Fruit fly (Drosophila melanogaster): ENCODE measurements around the gene CG14969.

Gene CG14969

dm6 chr3L:3381869-3382488 is 47.2 kb upstream of the CG14969 start (continued):
- no peak for TF ChIP-seq Sry-δ (GFP tag; optimal IDR thresholded peaks at IDR 0.05)
- peak; percentile 69 for TF ChIP-seq CG11695 (GFP tag; IDR thresholded peaks at IDR 0.05)
- TF ChIP-seq bsh (GFP tag; optimal IDR thresholded peaks at IDR 0.05), result peak in 1 of 2 experiments; percentile 48
- no peak for TF ChIP-seq CG8089 (GFP tag; optimal IDR thresholded peaks at IDR 0.05)
- TF ChIP-seq CG7839 (tag; optimal IDR thresholded peaks at IDR 0.05), result peak; percentile 49
- no peak for TF ChIP-seq CG4424 (GFP tag; optimal IDR thresholded peaks at IDR 0.05)
- no peak for TF ChIP-seq hkb (optimal IDR thresholded peaks at IDR 0.05)
- TF ChIP-seq hkb (GFP tag; IDR thresholded peaks at IDR 0.05), result peak; percentile 52
- TF ChIP-seq CG13296 (GFP tag; optimal IDR thresholded peaks at IDR 0.05), result peak; percentile 27
- peak; percentile 17 for TF ChIP-seq phol (tag; optimal IDR thresholded peaks at IDR 0.05)
- TF ChIP-seq br (optimal IDR thresholded peaks at IDR 0.05), result no peak
- peak; percentile 43; the same call in 1 of the 2 replicates for TF ChIP-seq stc (GFP tag; IDR thresholded peaks at IDR 0.05)
- TF ChIP-seq CG43689 (GFP tag; IDR thresholded peaks at IDR 0.05), result peak; percentile 31; the same call in 1 of the 2 replicates
- TF ChIP-seq CG15696 (tag; optimal IDR thresholded peaks at IDR 0.05), result no peak
- no peak for TF ChIP-seq Antp (GFP tag; optimal IDR thresholded peaks at IDR 0.05)
- TF ChIP-seq pan (optimal IDR thresholded peaks at IDR 0.05), result no peak
- peak in 1 of 2 experiments; percentile 66 for TF ChIP-seq pan (GFP tag; optimal IDR thresholded peaks at IDR 0.05 in 1 of 2, IDR thresholded peaks at IDR 0.05 in 1 of 2)
- no peak for TF ChIP-seq Tbp (GFP tag; optimal IDR thresholded peaks at IDR 0.05)
- TF ChIP-seq sob (GFP tag; IDR thresholded peaks at IDR 0.05), result peak; percentile 59; the same call in 1 of the 2 replicates
- TF ChIP-seq nerfin-1 (tag; optimal IDR thresholded peaks at IDR 0.05), result no peak
- TF ChIP-seq CG5180 (GFP tag; optimal IDR thresholded peaks at IDR 0.05), result no peak
- TF ChIP-seq CG11093 (GFP tag; IDR thresholded peaks at IDR 0.05), result 0 out of 3 replicates have a peak, but pooled peaks have one; percentile 16
- no peak for TF ChIP-seq crp (GFP tag; optimal IDR thresholded peaks at IDR 0.05)
- peak; percentile 26 for TF ChIP-seq caup (GFP tag; optimal IDR thresholded peaks at IDR 0.05; ENCODE audit: severe bottlenecking)
- TF ChIP-seq bbx (GFP tag; IDR thresholded peaks at IDR 0.05; ENCODE audit: partially characterized antibody), result no peak
- peak; percentile 75 for TF ChIP-seq al (GFP tag; IDR thresholded peaks at IDR 0.05)
- TF ChIP-seq MTF-1 (GFP tag; optimal IDR thresholded peaks at IDR 0.05; ENCODE audit: borderline replicate concordance), result no peak
- peak; percentile 19 for TF ChIP-seq onecut (GFP tag; IDR thresholded peaks at IDR 0.05)
- no peak for TF ChIP-seq aop (GFP tag; IDR thresholded peaks at IDR 0.05)
- no peak for TF ChIP-seq CG4730 (GFP tag; IDR thresholded peaks at IDR 0.05)
- TF ChIP-seq Dbx (GFP tag; IDR thresholded peaks at IDR 0.05), result peak; percentile 80
- no peak for TF ChIP-seq abd-A (tag; optimal IDR thresholded peaks at IDR 0.05)
- no peak for TF ChIP-seq hb (GFP tag; IDR thresholded peaks at IDR 0.05; ENCODE audit: partially characterized antibody)
- peak; percentile 11 for TF ChIP-seq NfI (GFP tag; optimal IDR thresholded peaks at IDR 0.05)
- no peak for TF ChIP-seq z (GFP tag; IDR thresholded peaks at IDR 0.05)
- peak; percentile 12 for TF ChIP-seq Jarid2 (GFP tag; optimal IDR thresholded peaks at IDR 0.05)
- peak; percentile 52 for TF ChIP-seq CG11085 (GFP tag; IDR thresholded peaks at IDR 0.05)
- peak; percentile 15 for TF ChIP-seq lilli (GFP tag; optimal IDR thresholded peaks at IDR 0.05)
- TF ChIP-seq Mad (GFP tag; optimal IDR thresholded peaks at IDR 0.05), result peak; percentile 8
- TF ChIP-seq CG6689 (GFP tag; IDR thresholded peaks at IDR 0.05), result peak; percentile 45
- no peak for TF ChIP-seq CG14860 (GFP tag; IDR thresholded peaks at IDR 0.05; ENCODE audit: partially characterized antibody)
- TF ChIP-seq Ada2b (GFP tag; IDR thresholded peaks at IDR 0.05), result peak; percentile 70
- TF ChIP-seq trh (GFP tag; optimal IDR thresholded peaks at IDR 0.05), result no peak
- TF ChIP-seq CG8944 (GFP tag; optimal IDR thresholded peaks at IDR 0.05), result no peak
- no peak for TF ChIP-seq CG3065 (GFP tag; optimal IDR thresholded peaks at IDR 0.05)
- TF ChIP-seq Poxn (GFP tag; IDR thresholded peaks at IDR 0.05), result 0 out of 2 replicates have a peak, but pooled peaks have one; percentile 10
- peak; percentile 4 for TF ChIP-seq CG31365 (tag; optimal IDR thresholded peaks at IDR 0.05)
- TF ChIP-seq Kr (GFP tag; optimal IDR thresholded peaks at IDR 0.05), result no peak
- TF ChIP-seq CG18476 (GFP tag; optimal IDR thresholded peaks at IDR 0.05), result no peak
- peak; percentile 38; the same call in 1 of the 2 replicates for TF ChIP-seq ara (GFP tag; IDR thresholded peaks at IDR 0.05)
- no peak for TF ChIP-seq Lpt (GFP tag; optimal IDR thresholded peaks at IDR 0.05)
